Fruit fly (Drosophila melanogaster) whole organism, pupa: ENCODE data around the gene Mcm5.

Experiments
- CG13204 ChIP-seq: fragments of 200-800 bp; sonication (Bioruptor generic); optimal IDR thresholded peaks from 2 replicates; lab custom pipeline; 2018; ENCODE audit warnings: missing biosample characterization, mild to moderate bottlenecking, missing genetic modification characterization, moderate library complexity
- CG9948 ChIP-seq: fragments of 200-800 bp; sonication (Bioruptor generic); optimal IDR thresholded peaks from 2 replicates; lab custom pipeline; 2018; ENCODE audit warnings: missing biosample characterization, mild to moderate bottlenecking, missing genetic modification characterization, moderate library complexity

DNA sequence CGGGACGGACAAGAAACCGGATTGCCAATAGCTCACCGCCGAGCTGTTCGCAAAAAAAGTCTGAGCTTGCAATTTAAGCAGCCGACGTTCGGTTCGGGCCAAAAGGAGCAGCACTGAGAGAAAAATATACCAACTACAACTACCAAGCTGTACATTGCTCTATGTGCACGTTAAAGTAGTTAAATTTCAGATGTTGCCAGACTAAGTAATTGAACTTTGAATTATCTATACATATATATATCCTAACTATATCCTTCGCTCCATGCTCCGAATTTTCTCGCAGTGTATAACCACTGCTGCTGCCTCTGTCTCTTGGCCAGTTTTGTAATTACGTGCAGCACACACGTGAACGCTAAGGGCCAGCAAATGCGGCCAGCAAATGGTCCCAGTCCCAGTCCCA is 46.6 kb downstream of the Mcm5 start:
- peak; percentile 96 for TF ChIP-seq CG13204 (GFP tag; lab: Kevin White, UChicago)
- peak; percentile 94 for TF ChIP-seq CG9948 (tag; lab: Kevin White, UChicago)
